Worm (Caenorhabditis elegans): ENCODE measurements around the gene F44E5.1.

F44E5.1 gene

DNA sequence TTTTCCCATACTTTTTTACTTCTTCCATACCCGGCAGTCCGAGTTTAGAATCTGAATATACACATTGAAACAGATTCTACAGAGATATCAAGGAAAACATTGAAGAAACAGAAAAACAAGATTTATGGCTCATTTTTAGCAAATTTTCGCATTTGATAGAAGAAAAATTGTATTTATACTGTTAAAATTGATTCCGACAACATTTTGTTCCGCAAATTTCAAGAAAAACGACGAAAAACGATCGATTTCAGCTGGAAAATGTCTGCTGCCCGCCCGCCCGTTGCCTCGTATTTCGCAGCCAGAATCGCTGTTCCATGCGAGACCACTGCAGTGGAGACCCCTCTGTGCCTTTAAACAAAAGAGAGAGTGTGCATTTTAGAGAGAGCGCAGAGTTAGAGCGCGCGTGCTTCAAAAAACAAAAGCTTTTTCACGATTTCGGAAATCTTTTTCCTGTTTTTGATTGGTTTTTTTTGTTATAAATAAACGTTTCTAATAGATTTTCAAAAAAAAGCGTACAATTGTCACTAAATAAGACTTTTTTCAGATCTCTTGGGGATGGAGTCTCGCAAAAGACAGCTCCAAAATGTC, 3.6 kb upstream of the F44E5.1 start, which contains the start of the genes patr-1 and dna-2 (continued):
- TF ChIP-seq php-3 (GFP tag; IDR thresholded peaks at IDR 0.05) (no peak), dpl-1 (GFP tag; optimal IDR thresholded peaks at IDR 0.05) (peak; percentile 85), ama-1 (optimal IDR thresholded peaks at IDR 0.05) (peak; percentile 67), tra-1 (GFP tag; IDR thresholded peaks at IDR 0.05) (no peak), F10B5.3 (tag; optimal IDR thresholded peaks at IDR 0.05) (no peak), zag-1 (tag; optimal IDR thresholded peaks at IDR 0.05) (no peak), egl-27 (tag; optimal IDR thresholded peaks at IDR 0.05) (no peak), daf-19 (GFP tag; conservative IDR thresholded peaks at IDR 0.05) (no peak)

DNA sequence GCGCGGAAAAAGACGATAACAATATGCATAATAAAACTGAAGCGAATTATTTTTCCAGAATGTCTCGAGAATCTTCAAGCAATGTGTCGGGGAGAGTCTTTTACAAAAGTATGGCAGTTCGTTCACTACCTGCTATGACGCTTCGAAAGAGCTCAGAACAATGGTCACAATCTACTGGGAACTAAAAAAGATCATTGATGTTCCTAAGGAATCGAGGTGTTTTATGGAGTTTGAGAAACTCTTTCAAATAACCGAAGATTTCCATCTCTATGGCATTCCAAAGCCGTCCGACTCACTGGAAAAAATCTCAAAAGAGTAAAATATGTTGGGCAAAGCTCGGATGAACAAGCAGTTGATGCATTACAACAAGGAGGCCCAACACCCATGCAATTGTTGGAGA, 2.0 kb downstream of the F44E5.1 start, which contains the start of gene F44E5.15:
Gene F44E5.15 (plus strand): TSS at position 301 of the 400 bp plus-strand sequence.
- TF ChIP-seq zfp-2 (tag; optimal IDR thresholded peaks at IDR 0.05) (no peak), spr-1 (tag; optimal IDR thresholded peaks at IDR 0.05) (no peak), ztf-11 (tag; optimal IDR thresholded peaks at IDR 0.05) (no peak), aha-1 (tag) (peak; percentile 20)

DNA sequence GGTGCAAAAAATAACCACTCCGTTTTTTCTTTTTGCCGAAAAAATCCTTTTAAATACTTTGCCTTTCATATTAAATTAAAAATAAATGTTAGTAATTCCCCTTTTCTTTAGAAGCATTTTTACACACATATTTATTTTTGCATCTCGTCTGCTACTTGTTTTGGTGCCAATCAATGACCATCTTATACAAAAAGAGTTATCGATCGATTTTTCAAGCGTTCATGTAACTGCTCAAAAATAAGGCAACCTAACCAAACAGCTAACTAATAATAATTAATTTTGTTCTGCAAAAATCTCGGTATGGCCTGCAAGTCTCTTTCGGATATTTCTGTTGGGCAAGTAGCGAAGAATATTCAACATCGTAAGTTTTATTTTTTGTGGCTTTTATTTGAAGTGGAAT, 7.9 kb downstream of the F44E5.1 start, which contains the start of gene F44E5.2:
Gene F44E5.2 (plus strand): TSS at position 301 of the 400 bp plus-strand sequence.
- no peak for TF ChIP-seq F37D6.2 (tag; optimal IDR thresholded peaks at IDR 0.05)
- no peak for TF ChIP-seq ZK546.5 (tag; optimal IDR thresholded peaks at IDR 0.05)
- TF ChIP-seq lin-1 (GFP tag; IDR thresholded peaks at IDR 0.05) = no peak
- peak in 1 of 2 experiments; percentile 43 for TF ChIP-seq unc-62 (GFP tag; optimal IDR thresholded peaks at IDR 0.05 in 1 of 2)
- no peak for TF ChIP-seq unc-62 (tag; optimal IDR thresholded peaks at IDR 0.05)
- TF ChIP-seq nhr-48 (tag; optimal IDR thresholded peaks at IDR 0.05) = no peak
- no peak for TF ChIP-seq hlh-11 (tag; optimal IDR thresholded peaks at IDR 0.05)
- TF ChIP-seq nhr-10 (tag; optimal IDR thresholded peaks at IDR 0.05) = no peak

DNA sequence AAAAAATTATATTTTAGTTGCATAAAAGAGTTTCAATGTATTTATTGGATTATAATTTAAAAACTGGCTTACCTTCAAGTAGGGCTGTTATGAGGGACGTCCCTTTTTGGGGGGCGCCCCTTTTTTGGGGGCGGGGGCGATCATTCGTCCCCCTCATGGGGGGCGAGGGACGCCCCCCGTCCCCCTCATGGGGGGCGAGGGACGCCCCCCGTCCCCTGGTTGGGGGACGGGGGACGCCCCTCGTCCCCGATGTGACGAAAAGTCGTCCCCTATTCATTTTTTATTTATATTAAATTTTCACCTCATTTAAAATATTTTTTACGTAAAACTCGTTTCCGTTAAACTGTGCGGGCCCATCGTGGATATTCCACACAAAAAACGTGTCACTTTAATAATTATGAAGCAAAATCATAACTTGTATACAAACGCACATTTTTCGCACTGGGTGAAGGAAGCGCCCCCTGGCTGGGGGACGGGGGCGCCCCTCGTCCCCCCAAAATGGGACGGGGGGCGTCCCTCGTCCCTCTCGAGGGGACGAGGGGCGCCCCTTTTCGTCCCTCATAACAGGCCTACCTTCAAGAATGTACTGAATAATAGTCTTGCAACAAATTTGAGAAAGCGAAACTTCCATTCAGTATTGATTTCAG, 8.7 kb downstream of the F44E5.1 start:
- TF ChIP-seq pha-4 (GFP tag; IDR thresholded peaks at IDR 0.05) = peak; percentile 98; the same call in 1 of the 2 replicates
- no peak for TF ChIP-seq pha-4 (tag; optimal IDR thresholded peaks at IDR 0.05)
- no peak for TF ChIP-seq snpc-4 (tag; optimal IDR thresholded peaks at IDR 0.05)
- peak; percentile 97 for TF ChIP-seq set-16 (GFP tag; IDR thresholded peaks at IDR 0.05)
- no peak for TF ChIP-seq pqm-1 (tag; optimal IDR thresholded peaks at IDR 0.05)

DNA sequence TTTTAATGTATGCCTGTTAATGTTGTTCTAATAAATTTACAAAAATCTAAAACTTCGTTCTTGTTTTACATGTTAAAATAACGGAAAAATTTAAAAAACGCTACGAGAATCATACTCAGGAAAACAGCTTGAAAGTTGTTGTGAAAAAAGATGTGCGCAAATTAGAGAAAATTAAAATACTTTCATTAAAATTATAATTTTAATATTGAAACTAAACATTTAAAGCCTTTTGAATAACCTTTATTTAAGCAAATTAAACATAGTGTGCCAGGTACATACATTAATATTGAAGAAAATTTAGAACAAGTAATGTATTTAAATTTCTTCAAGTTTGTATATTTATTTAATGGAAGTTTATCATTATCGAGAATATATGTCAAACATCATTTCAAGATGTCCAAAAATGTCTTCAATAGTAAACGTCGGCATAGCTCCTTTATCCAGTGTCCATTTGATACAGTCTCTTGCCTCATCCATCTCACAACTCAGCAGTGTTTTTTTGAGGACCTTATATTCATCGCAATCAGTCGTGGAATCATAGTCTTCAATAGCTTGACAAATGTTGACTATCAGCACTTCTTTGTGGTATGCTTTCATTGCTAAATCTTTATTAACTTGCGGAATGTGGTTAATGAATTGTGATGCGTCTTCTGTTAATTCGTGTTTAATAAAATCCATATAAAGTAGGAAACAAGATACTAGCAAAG, 12.4 kb downstream of the F44E5.1 start:
- TF ChIP-seq zfp-3 (GFP tag; conservative IDR thresholded peaks at IDR 0.05) = peak; percentile 97; the same call in 1 of the 2 replicates
- no peak for TF ChIP-seq nhr-28 (tag; optimal IDR thresholded peaks at IDR 0.05)
- no peak for TF ChIP-seq zip-2 (tag; optimal IDR thresholded peaks at IDR 0.05)
- TF ChIP-seq mep-1 (tag; optimal IDR thresholded peaks at IDR 0.05) = peak; percentile 90
- TF ChIP-seq ama-1 (optimal IDR thresholded peaks at IDR 0.05) = peak; percentile 49
- no peak for TF ChIP-seq unc-39 (tag; optimal IDR thresholded peaks at IDR 0.05)
- TF ChIP-seq lim-7 (GFP tag; IDR thresholded peaks at IDR 0.05) = peak; percentile 59
- no peak for TF ChIP-seq F37D6.2 (tag; optimal IDR thresholded peaks at IDR 0.05)
- no peak for TF ChIP-seq hif-1 (tag; optimal IDR thresholded peaks at IDR 0.05)
- TF ChIP-seq egl-27 (tag; optimal IDR thresholded peaks at IDR 0.05) = no peak
- no peak for TF ChIP-seq aly-2 (tag; optimal IDR thresholded peaks at IDR 0.05)
- peak; percentile 9 for TF ChIP-seq rbr-2 (tag; optimal IDR thresholded peaks at IDR 0.05)
- TF ChIP-seq T26A8.4 (GFP tag; IDR thresholded peaks at IDR 0.05) = peak; percentile 83
- TF ChIP-seq dve-1 (tag; optimal IDR thresholded peaks at IDR 0.05; ENCODE audit: insufficient read depth) = peak; percentile 61
- no peak for TF ChIP-seq mxl-2 (GFP tag; conservative IDR thresholded peaks at IDR 0.05)
- TF ChIP-seq attf-4 (tag; optimal IDR thresholded peaks at IDR 0.05) = no peak
- no peak for TF ChIP-seq nhr-237 (tag; optimal IDR thresholded peaks at IDR 0.05)
- peak; percentile 83 for TF ChIP-seq aha-1 (tag)
- TF ChIP-seq skn-1 (tag; optimal IDR thresholded peaks at IDR 0.05) = no peak
- TF ChIP-seq cey-2 (tag; optimal IDR thresholded peaks at IDR 0.05; ENCODE audit: borderline replicate concordance, insufficient read depth) = no peak
- peak; percentile 68 for TF ChIP-seq arid-1 (GFP tag; conservative IDR thresholded peaks at IDR 0.05)
- peak; percentile 43; the same call in 1 of the 2 replicates for TF ChIP-seq lin-1 (GFP tag; IDR thresholded peaks at IDR 0.05)
- no peak for TF ChIP-seq dpl-1 (GFP tag; optimal IDR thresholded peaks at IDR 0.05)
- peak; percentile 91; the same call in 1 of the 2 replicates for TF ChIP-seq daf-19 (GFP tag; conservative IDR thresholded peaks at IDR 0.05)
